Worm (Caenorhabditis elegans) whole organism, L4/young adult: ENCODE data around the gene F48F7.5.

Experiments
- W03F9.2 ChIP-seq: fragments of 150-350 bp; optimal IDR thresholded peaks from 2 replicates; lab custom pipeline; 2014; ENCODE audit warnings: missing biosample characterization, missing genetic modification characterization
- dao-5 ChIP-seq: sonication (generic microtip); optimal IDR thresholded peaks from 2 replicates; lab custom pipeline; 2016; ENCODE audit warnings: missing genotype, missing genetic modification characterization, moderate library complexity, missing compliant biosample characterization
- him-1 ChIP-seq: sonication (generic microtip); optimal IDR thresholded peaks from 2 replicates; lab custom pipeline; 2016; ENCODE audit warnings: missing genotype, missing genetic modification reagents, missing genetic modification characterization, missing compliant biosample characterization

F48F7.5 gene

ce11 chrX:14016698-14017097 lies 41.2 kb downstream of the F48F7.5 start:
- TF ChIP-seq dao-5 (no peak), him-1 (tag; lab: Kevin White, UChicago) (peak; percentile 82)

DNA sequence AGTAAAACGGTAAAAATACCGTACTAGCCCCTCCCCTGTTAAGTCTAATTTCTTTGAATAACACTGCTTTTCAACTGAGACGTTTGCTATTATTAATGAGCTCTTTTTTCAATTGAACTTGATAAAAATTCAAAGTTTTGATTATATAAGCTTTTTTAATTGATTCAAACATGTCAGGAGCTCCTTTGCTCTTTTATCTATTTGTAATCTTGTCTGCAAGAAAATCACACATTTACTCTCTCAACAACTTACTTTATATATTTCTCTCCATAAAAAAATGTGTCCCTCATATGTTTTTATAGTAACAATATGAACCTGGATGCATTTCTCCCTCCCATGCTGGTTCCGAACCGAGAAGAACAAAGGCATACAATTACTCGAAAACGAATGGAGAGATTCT lies 44.8 kb downstream of the F48F7.5 start, which contains the start of gene C04C11.1:
C04C11.1 (plus strand) TSS at position 301 of the 400 bp plus-strand sequence.
- TF ChIP-seq W03F9.2 (tag; lab: Kevin White, UChicago) (no peak), dao-5 (no peak), him-1 (tag; lab: Kevin White, UChicago) (no peak)

DNA sequence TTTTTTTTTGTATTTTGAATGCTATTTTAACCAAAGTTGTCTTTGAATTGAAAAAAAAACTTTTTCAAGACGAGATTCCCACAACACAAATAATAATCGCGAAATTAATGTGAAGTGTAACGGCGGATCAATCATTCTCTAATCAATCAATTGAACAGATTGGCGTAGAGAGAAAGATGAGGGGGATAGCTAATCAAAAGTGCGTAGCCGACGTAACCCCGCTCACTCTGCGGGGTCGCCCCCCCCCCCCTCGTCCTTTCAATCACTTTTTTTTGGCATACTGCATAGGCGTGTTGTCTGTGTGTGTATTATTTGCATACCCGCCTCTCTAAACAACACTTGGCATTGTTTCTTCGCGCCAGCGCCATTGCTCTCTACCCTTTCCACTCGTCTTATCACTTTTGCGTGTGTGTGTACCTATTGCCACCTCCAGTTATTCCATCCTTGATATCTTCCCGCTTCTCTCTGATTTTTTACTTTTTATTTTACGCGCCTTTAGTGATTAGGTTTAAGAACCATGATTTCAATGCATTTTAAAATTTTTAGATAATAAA lies 49.0 kb downstream of the F48F7.5 start:
- no peak for TF ChIP-seq him-1 (tag; lab: Kevin White, UChicago)
